Worm (Caenorhabditis elegans) whole organism, L2 larva: ENCODE data around the gene C12D12.1.

Experiments used
- C34F6.9 ChIP-seq: fragments of 150-350 bp; optimal IDR thresholded peaks from 2 replicates; lab custom pipeline; 2014; ENCODE audit warnings: missing biosample characterization, missing genetic modification characterization
- F13H6.1 ChIP-seq: sonication (generic microtip); optimal IDR thresholded peaks from 2 replicates; lab custom pipeline; 2016; ENCODE audit warnings: missing genetic modification characterization, missing compliant biosample characterization
- R02D3.7 ChIP-seq: fragments of 150-350 bp; optimal IDR thresholded peaks from 2 replicates; lab custom pipeline; 2014; ENCODE audit warnings: missing biosample characterization, missing genetic modification characterization
- Y55F3AM.14 ChIP-seq: fragments of 200-800 bp; sonication (Bioruptor generic); optimal IDR thresholded peaks from 2 replicates; lab custom pipeline; 2018; ENCODE audit warnings: mild to moderate bottlenecking, missing genetic modification characterization, missing compliant biosample characterization
- alr-1 ChIP-seq: fragments of 150-350 bp; optimal IDR thresholded peaks from 2 replicates; lab custom pipeline; 2014; ENCODE audit warnings: missing biosample characterization, missing genetic modification characterization
- ama-1 ChIP-seq: fragments of 150-350 bp; optimal IDR thresholded peaks from 2 replicates; lab custom pipeline; 2018; ENCODE audit warnings: inconsistent platforms
- crh-2 ChIP-seq: sonication (generic microtip); optimal IDR thresholded peaks from 2 replicates; lab custom pipeline; 2017; ENCODE audit warnings: missing biosample characterization, missing genetic modification characterization
- dmd-4 ChIP-seq: sonication (generic microtip); optimal IDR thresholded peaks from 2 replicates; lab custom pipeline; 2017; ENCODE audit warnings: missing biosample characterization, missing genetic modification characterization
- elt-3 ChIP-seq: sonication (generic microtip); optimal IDR thresholded peaks from 2 replicates; lab custom pipeline; 2017; ENCODE audit warnings: missing biosample characterization, missing genetic modification characterization
- lin-11 ChIP-seq: fragments of 150-350 bp; sonication (generic microtip); optimal IDR thresholded peaks from 2 replicates; lab custom pipeline; 2014; ENCODE audit warnings: missing biosample characterization, missing genetic modification characterization, inconsistent platforms, mixed read lengths
- lin-13 ChIP-seq: fragments of 150-350 bp; optimal IDR thresholded peaks from 2 replicates; lab custom pipeline; 2014; ENCODE audit warnings: missing biosample characterization, missing genetic modification reagents, missing genetic modification characterization
- lsy-2 ChIP-seq, 2 experiments: fragments of 150-350 bp in 1 of 2; sonication (generic microtip) in 1 of 2; optimal IDR thresholded peaks; 2 replicates each; lab custom pipeline; 2014 to 2017; ENCODE audit warnings: missing biosample characterization in 2 of 2, missing genetic modification characterization in 2 of 2
- mbf-1 ChIP-seq: sonication (generic microtip); optimal IDR thresholded peaks from 2 replicates; lab custom pipeline; 2017; ENCODE audit warnings: missing biosample characterization, missing genetic modification characterization
- mdl-1 ChIP-seq, 2 experiments: fragments of 150-350 bp in 1 of 2; sonication (generic microtip) in 1 of 2; optimal IDR thresholded peaks; 2 replicates each; lab custom pipeline; 2017; ENCODE audit warnings: missing biosample characterization in 2 of 2, missing genetic modification characterization in 2 of 2
- nhr-11 ChIP-seq: fragments of 150-350 bp; optimal IDR thresholded peaks from 2 replicates; lab custom pipeline; 2014; ENCODE audit warnings: missing biosample characterization, missing genetic modification characterization
- nhr-129 ChIP-seq: fragments of 150-350 bp; optimal IDR thresholded peaks from 2 replicates; lab custom pipeline; 2014; ENCODE audit warnings: missing biosample characterization, missing genetic modification characterization
- nhr-23 ChIP-seq: fragments of 150-350 bp; optimal IDR thresholded peaks from 2 replicates; lab custom pipeline; 2014; ENCODE audit warnings: missing biosample characterization, missing genetic modification reagents, missing genetic modification characterization
- nhr-237 ChIP-seq: fragments of 150-350 bp; optimal IDR thresholded peaks from 2 replicates; lab custom pipeline; 2014; ENCODE audit warnings: missing biosample characterization, missing genetic modification characterization
- nhr-25 ChIP-seq: fragments of 150-350 bp; sonication (generic microtip); optimal IDR thresholded peaks from 3 replicates; lab custom pipeline; 2014; ENCODE audit warnings: missing biosample characterization, missing genetic modification characterization
- nhr-6 ChIP-seq: fragments of 150-350 bp; optimal IDR thresholded peaks from 2 replicates; lab custom pipeline; 2014; ENCODE audit warnings: missing biosample characterization, missing genetic modification characterization
- peb-1 ChIP-seq: fragments of 150-350 bp; optimal IDR thresholded peaks from 2 replicates; lab custom pipeline; 2014; ENCODE audit warnings: missing biosample characterization, missing genetic modification characterization
- sem-4 ChIP-seq: fragments of 150-350 bp; optimal IDR thresholded peaks from 2 replicates; lab custom pipeline; 2014; ENCODE audit warnings: missing biosample characterization, missing genetic modification reagents, missing genetic modification characterization
- skn-1 ChIP-seq: sonication (generic microtip); optimal IDR thresholded peaks from 2 replicates; lab custom pipeline; 2017; ENCODE audit warnings: missing biosample characterization, missing genetic modification characterization
- sma-3 ChIP-seq: sonication (generic microtip); optimal IDR thresholded peaks from 2 replicates; lab custom pipeline; 2016; ENCODE audit warnings: missing genetic modification reagents, missing genetic modification characterization, missing compliant biosample characterization
- sma-9 ChIP-seq, 2 experiments: fragments of 150-350 bp in 1 of 2; sonication (generic microtip) in 1 of 2; optimal IDR thresholded peaks; 2 replicates each; lab custom pipeline; 2014 to 2016; ENCODE audit warnings: missing genetic modification characterization in 2 of 2, mild to moderate bottlenecking in 1 of 2, missing biosample characterization in 1 of 2, missing compliant biosample characterization in 1 of 2, missing genetic modification reagents in 1 of 2, moderate library complexity in 1 of 2
- unc-39 ChIP-seq: fragments of 150-350 bp; optimal IDR thresholded peaks from 2 replicates; lab custom pipeline; 2014; ENCODE audit warnings: missing biosample characterization, missing genetic modification characterization
- unc-55 ChIP-seq: fragments of 150-350 bp; sonication (generic microtip); optimal IDR thresholded peaks from 3 replicates; lab custom pipeline; 2014; ENCODE audit warnings: missing biosample characterization, missing genetic modification reagents, missing genetic modification characterization
- zag-1 ChIP-seq: fragments of 150-350 bp; optimal IDR thresholded peaks from 2 replicates; lab custom pipeline; 2014; ENCODE audit warnings: missing biosample characterization, missing genetic modification characterization
- ztf-1 ChIP-seq: fragments of 200-800 bp; sonication (Bioruptor generic); conservative IDR thresholded peaks from 2 replicates; pipeline ENCODE4 v1.3.6; 2022; ENCODE audit warnings: missing genetic modification characterization, missing compliant biosample characterization
- ztf-4 ChIP-seq: fragments of 150-350 bp; optimal IDR thresholded peaks from 2 replicates; lab custom pipeline; 2014; ENCODE audit warnings: missing biosample characterization, missing genetic modification characterization

Gene C12D12.1

DNA sequence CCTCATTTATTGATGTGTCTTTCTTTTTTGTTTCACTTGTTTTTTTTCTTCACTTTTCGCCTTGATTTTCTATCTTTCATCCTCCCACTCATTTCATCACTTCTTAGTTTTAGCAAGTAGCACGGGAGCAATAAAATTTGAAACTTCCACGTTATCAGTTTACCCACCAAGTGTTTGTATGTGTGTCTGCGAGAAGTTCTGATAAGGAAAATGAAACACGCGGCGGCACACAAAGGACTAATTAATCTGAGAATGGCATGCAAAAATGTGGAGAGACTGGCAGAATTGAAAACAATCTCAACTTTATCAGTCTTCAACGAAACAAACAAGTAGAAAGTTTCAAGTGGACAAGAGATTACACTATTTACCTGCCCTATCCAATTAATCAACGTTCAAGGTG is 35.2 kb downstream of the C12D12.1 start (continued):
- TF ChIP-seq nhr-237 (tag; lab: Kevin White, UChicago) = no peak
- TF ChIP-seq lin-13 (GFP tag; lab: Kevin White, UChicago) = no peak
- TF ChIP-seq peb-1 (tag; lab: Kevin White, UChicago) = no peak
- no peak for TF ChIP-seq nhr-25 (tag; lab: Kevin White, UChicago)
- TF ChIP-seq Y55F3AM.14 (GFP tag; lab: Kevin White, UChicago) = no peak
- TF ChIP-seq elt-3 (tag; lab: Kevin White, UChicago) = no peak
- TF ChIP-seq skn-1 (tag; lab: Kevin White, UChicago) = no peak
- TF ChIP-seq sma-3 (GFP tag; lab: Kevin White, UChicago) = peak; percentile 35
- no peak for TF ChIP-seq mdl-1 (tag; optimal IDR thresholded peaks at IDR 0.05; lab: Kevin White, UChicago)
- no peak for TF ChIP-seq sem-4 (tag; lab: Kevin White, UChicago)
- no peak for TF ChIP-seq lin-11
- no peak for TF ChIP-seq nhr-23 (tag; lab: Kevin White, UChicago)
- TF ChIP-seq, all 48 proteins: peak for 8

DNA sequence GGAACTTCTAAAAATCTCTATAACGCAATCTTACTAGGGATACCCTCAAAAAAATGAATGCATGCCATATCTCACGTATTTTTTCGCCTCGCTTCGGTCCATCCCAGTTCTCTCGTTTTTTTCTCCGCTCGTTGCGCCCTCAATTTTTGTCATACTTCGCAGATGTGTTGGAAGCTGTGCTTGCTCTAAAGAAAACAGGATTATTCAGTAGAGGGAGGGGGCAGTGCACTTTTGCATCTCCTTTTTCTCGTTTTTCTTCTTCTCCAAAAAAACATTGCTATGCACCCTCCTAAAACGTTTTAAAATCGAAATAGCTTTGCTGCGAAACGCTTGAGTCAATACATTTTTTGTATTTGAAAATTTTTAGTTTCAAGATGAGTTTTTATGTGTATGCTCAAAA is 36.5 kb downstream of the C12D12.1 start:
- TF ChIP-seq nhr-129 (tag; lab: Kevin White, UChicago) = peak; percentile 44
- TF ChIP-seq zag-1 (tag; lab: Kevin White, UChicago) = peak; percentile 53
- no peak for TF ChIP-seq ama-1
- peak; percentile 31 for TF ChIP-seq Y55F3AM.14 (GFP tag; lab: Kevin White, UChicago)
- TF ChIP-seq lin-13 (GFP tag; lab: Kevin White, UChicago) = no peak

- peak; percentile 65 for TF ChIP-seq F13H6.1 (tag; lab: Kevin White, UChicago)
- TF ChIP-seq lsy-2 (tag; optimal IDR thresholded peaks at IDR 0.05; lab: Kevin White, UChicago) = peak in 1 of 2 experiments; percentile 3
- TF ChIP-seq ztf-1 (GFP tag; lab: Robert Waterston, UW) = no peak
- TF ChIP-seq unc-55 (GFP tag; lab: Kevin White, UChicago) = no peak
- TF ChIP-seq unc-39 (tag; lab: Kevin White, UChicago) = no peak
- no peak for TF ChIP-seq mdl-1 (tag; optimal IDR thresholded peaks at IDR 0.05; lab: Kevin White, UChicago)
- TF ChIP-seq alr-1 (tag; lab: Kevin White, UChicago) = no peak
- no peak for TF ChIP-seq R02D3.7 (tag; lab: Kevin White, UChicago)
- TF ChIP-seq ama-1 = peak; percentile 27
- no peak for TF ChIP-seq mbf-1 (tag; lab: Kevin White, UChicago)
- no peak for TF ChIP-seq lin-11
- no peak for TF ChIP-seq nhr-11 (tag; lab: Kevin White, UChicago)
- TF ChIP-seq dmd-4 (tag; lab: Kevin White, UChicago) = no peak
- peak; percentile 70 for TF ChIP-seq nhr-129 (tag; lab: Kevin White, UChicago)
- peak; percentile 17 for TF ChIP-seq C34F6.9
- no peak for TF ChIP-seq ztf-4 (tag; lab: Kevin White, UChicago)
- TF ChIP-seq crh-2 (tag; lab: Kevin White, UChicago) = no peak
- no peak for TF ChIP-seq Y55F3AM.14 (GFP tag; lab: Kevin White, UChicago)
- TF ChIP-seq sma-9 (GFP tag; optimal IDR thresholded peaks at IDR 0.05; lab: Kevin White, UChicago) = peak; percentile 51
- TF ChIP-seq sma-9 (tag; optimal IDR thresholded peaks at IDR 0.05; lab: Kevin White, UChicago) = no peak
- no peak for TF ChIP-seq lin-13 (GFP tag; lab: Kevin White, UChicago)
These were observed 37.5 kb downstream of the C12D12.1 start for ce11 chrX:3536302-3537251.

- TF ChIP-seq alr-1 (tag; lab: Kevin White, UChicago) (no peak), nhr-129 (tag; lab: Kevin White, UChicago) (peak; percentile 11)
These were observed 38.3 kb downstream of the C12D12.1 start, which contains the start of gene gyg-1 for ce11 chrX:3537335-3537734. Gene gyg-1, plus strand, starts transcription at chrX:3537635.

DNA sequence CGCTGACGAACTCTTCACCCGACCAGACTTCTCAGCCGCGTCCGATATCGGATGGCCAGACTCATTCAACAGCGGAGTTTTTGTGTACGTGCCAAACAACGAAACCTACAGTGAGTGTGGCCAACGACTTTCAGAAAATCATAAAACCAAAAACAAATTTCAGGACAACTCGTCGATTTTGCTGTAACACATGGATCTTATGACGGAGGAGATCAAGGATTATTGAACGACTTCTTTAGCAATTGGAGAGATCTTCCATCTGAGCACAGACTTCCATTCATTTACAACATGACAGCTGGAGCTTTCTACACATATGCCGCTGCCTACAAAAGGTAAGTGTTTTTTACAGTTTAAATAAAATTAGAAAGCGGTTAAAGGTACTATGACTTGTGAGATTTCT is 39.0 kb downstream of the C12D12.1 start:
- TF ChIP-seq nhr-6 (tag; lab: Kevin White, UChicago) (no peak), C34F6.9 (no peak)
- TF ChIP-seq, all 48 proteins: peak for 0
